Worm (Caenorhabditis elegans) whole organism, young adult: Measurements from ENCODE around the gene T13H5.1.

Source experiments
- T26A5.8 ChIP-seq: sonication (generic microtip); optimal IDR thresholded peaks from 2 replicates; lab custom pipeline; 2016; ENCODE audit warnings: missing genetic modification characterization, missing compliant biosample characterization
- Y79H2A.3 ChIP-seq: fragments of 200-800 bp; sonication (Bioruptor generic); conservative IDR thresholded peaks from 2 replicates; pipeline ENCODE4 v1.3.6; 2022; ENCODE audit warnings: missing genetic modification reagents, missing genetic modification characterization, missing compliant biosample characterization
- ama-1 ChIP-seq, 3 experiments: fragments of 150-350 bp in 1 of 3; sonication (generic microtip) in 2 of 3; optimal IDR thresholded peaks; 2 replicates each; lab custom pipeline; 2014 to 2018; ENCODE audit warnings: missing biosample characterization in 2 of 3, missing genetic modification characterization in 2 of 3, missing genetic modification reagents in 2 of 3
- ceh-58 ChIP-seq: fragments of 200-800 bp; sonication (Bioruptor generic); IDR thresholded peaks from 2 replicates; pipeline ENCODE4 v1.3.6; 2022; ENCODE audit warnings: missing genetic modification characterization, missing compliant biosample characterization
- dpff-1 ChIP-seq: sonication (generic microtip); optimal IDR thresholded peaks from 2 replicates; lab custom pipeline; 2017; ENCODE audit warnings: mild to moderate bottlenecking, missing genetic modification characterization, missing compliant biosample characterization
- hmg-20 ChIP-seq: fragments of 200-800 bp; sonication (Bioruptor generic); IDR thresholded peaks from 2 replicates; pipeline ENCODE4 v1.3.6; 2022; ENCODE audit warnings: missing genetic modification reagents, missing genetic modification characterization, missing compliant biosample characterization
- lir-1 ChIP-seq: fragments of 200-800 bp; sonication (Bioruptor generic); conservative IDR thresholded peaks from 2 replicates; pipeline ENCODE4 v1.3.6; 2022; ENCODE audit warnings: missing genetic modification reagents, missing genetic modification characterization, missing compliant biosample characterization
- pha-4 ChIP-seq: fragments of 150-350 bp; sonication (generic microtip); optimal IDR thresholded peaks from 2 replicates; lab custom pipeline; 2014; ENCODE audit warnings: missing biosample characterization, missing genetic modification reagents, missing genetic modification characterization

DNA sequence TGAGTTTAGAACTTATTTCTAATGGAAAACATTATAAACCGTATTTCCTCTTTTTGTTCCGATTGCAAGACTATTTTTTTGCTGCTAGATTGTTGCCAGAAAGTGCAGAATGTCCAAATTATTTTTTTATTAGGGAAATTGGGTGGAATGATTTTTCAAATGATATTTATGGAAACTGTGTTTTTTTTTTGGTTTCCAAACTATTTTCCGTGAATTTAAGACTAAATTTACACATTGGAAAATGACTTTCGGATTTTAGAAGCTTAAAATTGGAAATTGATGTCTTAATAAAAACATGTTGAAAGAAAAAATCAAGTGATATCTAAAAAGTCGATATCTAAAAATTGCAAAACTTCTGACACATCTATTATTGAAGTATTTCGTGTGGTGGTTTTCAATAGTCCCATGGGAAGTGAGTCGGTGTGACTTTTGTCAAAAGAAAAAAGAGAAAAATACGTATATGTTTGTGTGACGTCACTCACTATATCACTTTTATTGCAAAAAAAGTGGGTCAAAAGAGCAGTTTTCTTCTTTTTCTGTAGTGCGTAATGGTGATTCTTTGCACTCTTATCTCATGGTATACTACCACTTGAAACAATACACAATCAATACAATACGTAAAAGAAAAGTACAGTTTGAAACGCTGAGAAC lies 4.7 kb downstream of the T13H5.1 start:
- TF ChIP-seq ceh-58 (GFP tag; lab: Robert Waterston, UW) (no peak), pha-4 (tag; lab: Kevin White, UChicago) (no peak), T26A5.8 (tag; lab: Kevin White, UChicago) (no peak), Y79H2A.3 (GFP tag; lab: Robert Waterston, UW) (no peak), lir-1 (no peak), dpff-1 (no peak), hmg-20 (GFP tag; lab: Robert Waterston, UW) (no peak), ama-1 (optimal IDR thresholded peaks at IDR 0.05; lab: Kevin White, UChicago) (no peak), ama-1 (GFP tag; optimal IDR thresholded peaks at IDR 0.05; lab: Kevin White, UChicago) (no peak)
